Fruit fly (Drosophila melanogaster): ENCODE results near the gene Lgr4.

DNA sequence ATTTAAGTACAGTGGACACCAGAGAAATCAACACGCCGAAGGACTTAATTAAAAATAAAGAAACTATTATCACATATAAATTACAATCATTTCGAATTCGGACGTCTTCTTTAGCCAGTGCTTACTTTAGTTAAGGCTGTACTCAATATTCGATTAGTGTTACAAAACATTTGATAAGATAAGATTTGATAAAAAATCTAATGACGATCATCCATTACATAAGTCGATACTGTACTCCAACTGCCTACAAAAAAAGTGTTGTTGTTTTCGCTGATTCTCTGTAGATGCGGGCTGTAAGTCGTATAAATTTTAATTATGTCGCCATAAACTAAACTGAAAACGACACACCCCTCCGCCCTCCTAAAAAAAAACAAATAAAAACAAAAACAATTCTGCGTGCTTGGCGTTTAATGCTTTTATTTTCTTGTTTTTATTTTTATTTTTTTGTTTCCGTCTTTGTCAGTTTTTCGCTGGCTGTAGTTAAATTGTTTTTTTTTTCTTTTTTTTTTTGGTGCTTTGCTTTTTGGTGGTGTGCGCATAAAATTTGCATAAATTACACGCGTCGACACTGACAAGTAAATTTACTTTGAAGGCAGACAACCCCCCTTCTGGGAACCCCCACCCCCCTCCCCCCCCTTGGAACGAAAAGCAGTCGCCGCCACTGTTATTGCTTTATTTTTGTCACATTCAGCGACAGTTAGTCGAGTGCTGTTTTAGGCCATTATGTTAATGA is 45.9 kb upstream of the Lgr4 start:
- TF ChIP-seq kay (GFP tag; ENCODE audit: borderline replicate concordance) = no peak
- no peak for TF ChIP-seq toe (GFP tag; optimal IDR thresholded peaks at IDR 0.05)
- TF ChIP-seq CG12768 (GFP tag; optimal IDR thresholded peaks at IDR 0.05) = no peak

Data from whole organism, adult.